Worm (Caenorhabditis elegans) whole organism, mixed stage, embryonic: ENCODE measurements around the gene gei-3.

Experiments
- ceh-39 ChIP-seq: fragments of 150-350 bp; optimal IDR thresholded peaks from 2 replicates; lab custom pipeline; 2014; ENCODE audit warnings: missing biosample characterization, missing genetic modification characterization
- elt-1 ChIP-seq: sonication (generic microtip); optimal IDR thresholded peaks from 2 replicates; lab custom pipeline; 2017; ENCODE audit warnings: missing genetic modification characterization, mild to moderate bottlenecking, missing compliant biosample characterization, antibody characterized with exemption, moderate library complexity, borderline replicate concordance; ENCODE audit not compliant: insufficient read depth
- pha-4 ChIP-seq: fragments of 150-350 bp; optimal IDR thresholded peaks from 2 replicates; lab custom pipeline; 2018; ENCODE audit warnings: missing biosample characterization, missing genetic modification reagents, missing genetic modification characterization
- ztf-11 ChIP-seq: fragments of 150-350 bp; optimal IDR thresholded peaks from 2 replicates; lab custom pipeline; 2014; ENCODE audit warnings: missing biosample characterization, missing genetic modification characterization

DNA sequence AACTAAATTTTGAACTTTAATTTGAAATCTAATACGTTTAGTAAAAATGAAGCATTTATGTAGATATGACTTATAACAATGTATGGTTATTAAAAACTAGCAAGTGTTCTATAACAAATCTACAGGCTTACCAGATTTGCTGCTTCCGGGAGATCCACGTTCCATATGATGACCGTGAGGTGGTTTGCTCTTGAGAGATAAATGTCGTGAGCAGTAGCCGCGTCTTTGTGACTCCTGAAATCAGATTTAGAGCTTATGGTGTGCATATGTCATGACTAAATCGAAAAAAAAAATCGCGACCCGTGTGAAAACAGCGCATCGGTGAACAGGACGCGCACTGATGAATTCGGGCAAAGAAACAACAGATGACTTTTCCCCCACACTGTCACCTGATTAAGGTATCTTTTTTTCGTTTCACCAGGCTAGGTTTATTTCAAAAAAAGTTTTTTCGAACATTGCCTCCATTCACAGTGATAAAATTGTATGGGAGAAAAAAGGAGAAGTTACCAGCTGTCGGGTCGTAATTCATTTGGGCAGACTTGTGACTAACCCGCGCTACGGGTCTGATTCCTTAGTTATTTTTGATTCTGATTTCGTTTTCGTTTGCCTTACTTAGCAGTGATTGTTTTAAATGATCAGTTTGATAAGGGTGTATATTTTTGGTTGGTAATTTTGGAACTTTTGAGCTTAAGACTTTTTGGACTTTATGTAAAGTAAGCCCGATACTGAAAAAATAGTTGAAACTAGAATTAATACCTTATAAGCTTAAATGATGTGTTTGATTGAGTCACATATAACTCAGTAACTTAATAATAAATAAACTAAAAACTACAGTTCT is 5.1 kb downstream of the gei-3 start, which contains the start of gene nhr-27:
- TF ChIP-seq ztf-11 (tag; lab: Kevin White, UChicago) (no peak), elt-1 (tag; lab: Kevin White, UChicago) (no peak), pha-4 (no peak), ceh-39 (tag; lab: Kevin White, UChicago) (no peak)
